Worm (Caenorhabditis elegans) whole organism, mixed stage, embryonic: ENCODE measurements around the gene rpl-20.

Experiments
- M03D4.4 ChIP-seq: sonication (generic microtip); optimal IDR thresholded peaks from 2 replicates; lab custom pipeline; 2017; ENCODE audit warnings: mild to moderate bottlenecking, missing genetic modification characterization, missing compliant biosample characterization
- blmp-1 ChIP-seq: fragments of 150-350 bp; optimal IDR thresholded peaks from 2 replicates; lab custom pipeline; 2014; ENCODE audit warnings: missing biosample characterization, missing genetic modification characterization
- hlh-1 ChIP-seq: fragments of 150-350 bp; optimal IDR thresholded peaks from 2 replicates; lab custom pipeline; 2014; ENCODE audit warnings: missing biosample characterization, missing genetic modification reagents, missing genetic modification characterization
- nhr-237 ChIP-seq: fragments of 150-350 bp; optimal IDR thresholded peaks from 2 replicates; lab custom pipeline; 2014; ENCODE audit warnings: missing biosample characterization, missing genetic modification characterization
- nhr-28 ChIP-seq: fragments of 150-350 bp; optimal IDR thresholded peaks from 2 replicates; lab custom pipeline; 2014; ENCODE audit warnings: missing biosample characterization, missing genetic modification characterization
- nhr-76 ChIP-seq: sonication (generic microtip); optimal IDR thresholded peaks from 2 replicates; lab custom pipeline; 2017; ENCODE audit warnings: missing biosample characterization, missing genetic modification characterization
- pha-4 ChIP-seq: fragments of 150-350 bp; optimal IDR thresholded peaks from 2 replicates; lab custom pipeline; 2018; ENCODE audit warnings: missing biosample characterization, missing genetic modification reagents, missing genetic modification characterization
- sptf-1 ChIP-seq: sonication (generic microtip); optimal IDR thresholded peaks from 2 replicates; lab custom pipeline; 2017; ENCODE audit warnings: mild to moderate bottlenecking, missing genetic modification characterization, moderate library complexity, missing compliant biosample characterization

- TF ChIP-seq blmp-1 (tag; lab: Kevin White, UChicago): no peak
- TF ChIP-seq nhr-76 (tag; lab: Kevin White, UChicago): no peak
- TF ChIP-seq hlh-1 (tag; lab: Kevin White, UChicago): no peak
- TF ChIP-seq sptf-1: no peak
- no peak for TF ChIP-seq M03D4.4 (tag; lab: Kevin White, UChicago)
- TF ChIP-seq nhr-28 (tag; lab: Kevin White, UChicago): no peak
- TF ChIP-seq nhr-237 (tag; lab: Kevin White, UChicago): no peak
- TF ChIP-seq pha-4 (tag; lab: Kevin White, UChicago): no peak
Measured at ce11 chrIV:4795111-4795510, 45.5 kb upstream of the rpl-20 start.
